Fruit fly (Drosophila melanogaster) whole organism, embryonic: ENCODE results near the gene LSm3.

ENCODE experiments used
- Atf3 ChIP-seq: fragments of 200-800 bp; sonication (Bioruptor generic); optimal IDR thresholded peaks from 3 replicates; lab custom pipeline; 2016; ENCODE audit warnings: missing biosample characterization, missing genetic modification characterization
- BEAF-32 ChIP-seq: fragments of 200-800 bp; sonication (Bioruptor generic); optimal IDR thresholded peaks from 3 replicates; lab custom pipeline; 2017; ENCODE audit warnings: missing biosample characterization, missing genetic modification characterization, mild to moderate bottlenecking, moderate library complexity, missing genetic modification reagents
- CG10543 ChIP-seq: fragments of 200-800 bp; sonication (Bioruptor generic); optimal IDR thresholded peaks from 3 replicates; lab custom pipeline; 2017; ENCODE audit warnings: missing biosample characterization, mild to moderate bottlenecking, missing genetic modification characterization, moderate library complexity
- CG11504 ChIP-seq: fragments of 200-800 bp; sonication (Bioruptor generic); optimal IDR thresholded peaks from 3 replicates; lab custom pipeline; 2019; ENCODE audit warnings: missing biosample characterization, mild to moderate bottlenecking, missing genetic modification characterization, moderate library complexity
- CG12299 ChIP-seq: fragments of 200-800 bp; sonication (Bioruptor generic); optimal IDR thresholded peaks from 2 replicates; lab custom pipeline; 2018; ENCODE audit warnings: missing biosample characterization, mild to moderate bottlenecking, missing genetic modification characterization
- CG14014 ChIP-seq: fragments of 200-800 bp; sonication (Bioruptor generic); IDR thresholded peaks from 2 replicates; pipeline ENCODE4 v1.3.6; 2022; ENCODE audit warnings: missing biosample characterization, missing genetic modification characterization
- CG14667 ChIP-seq: fragments of 200-800 bp; sonication (Bioruptor generic); IDR thresholded peaks from 2 replicates; pipeline ENCODE4 v1.3.6; 2022; ENCODE audit warnings: missing biosample characterization, missing genetic modification characterization
- CG17361 ChIP-seq: fragments of 200-800 bp; sonication (Bioruptor generic); IDR thresholded peaks from 3 replicates; pipeline ENCODE4 v1.3.6; 2022; ENCODE audit warnings: missing biosample characterization, missing genetic modification characterization
- CG2116 ChIP-seq: fragments of 200-800 bp; sonication (Bioruptor generic); optimal IDR thresholded peaks from 3 replicates; lab custom pipeline; 2018; ENCODE audit warnings: missing biosample characterization, mild to moderate bottlenecking, missing genetic modification characterization
- CG31441 ChIP-seq: fragments of 200-800 bp; sonication (Bioruptor generic); IDR thresholded peaks from 2 replicates; pipeline ENCODE4 v1.3.6; 2022; ENCODE audit warnings: missing biosample characterization, missing genetic modification characterization
- CG4328 ChIP-seq: fragments of 200-800 bp; sonication (Bioruptor generic); optimal IDR thresholded peaks from 3 replicates; lab custom pipeline; 2017; ENCODE audit warnings: missing biosample characterization, missing genetic modification reagents, missing genetic modification characterization
- CG4424 ChIP-seq: fragments of 200-800 bp; sonication (Bioruptor generic); optimal IDR thresholded peaks from 3 replicates; lab custom pipeline; 2016; ENCODE audit warnings: missing biosample characterization, missing genetic modification characterization
- CG6272 ChIP-seq: fragments of 200-800 bp; sonication (Bioruptor generic); IDR thresholded peaks from 2 replicates; pipeline ENCODE4 v1.3.6; 2022; ENCODE audit warnings: missing biosample characterization, missing genetic modification characterization
- CG6791 ChIP-seq: fragments of 200-800 bp; sonication (Bioruptor generic); IDR thresholded peaks from 3 replicates; pipeline ENCODE4 v1.3.6; 2022; ENCODE audit warnings: missing biosample characterization, missing genetic modification characterization; ENCODE audit not compliant: partially characterized antibody
- CG7839 ChIP-seq: fragments of 200-800 bp; sonication (Bioruptor generic); optimal IDR thresholded peaks from 3 replicates; lab custom pipeline; 2018; ENCODE audit warnings: missing biosample characterization, mild to moderate bottlenecking, missing genetic modification characterization, moderate library complexity
- CG8359 ChIP-seq: fragments of 200-800 bp; sonication (Bioruptor generic); optimal IDR thresholded peaks from 2 replicates; lab custom pipeline; 2017; ENCODE audit warnings: missing biosample characterization, mild to moderate bottlenecking, missing genetic modification characterization, borderline replicate concordance
- CoRest ChIP-seq: fragments of 200-800 bp; sonication (Bioruptor generic); optimal IDR thresholded peaks from 3 replicates; lab custom pipeline; 2018; ENCODE audit warnings: missing biosample characterization, mild to moderate bottlenecking, missing genetic modification characterization, moderate library complexity
- Dfd ChIP-seq, 2 experiments: fragments of >200 bp; optimal IDR thresholded peaks; 2 replicates each; lab custom pipeline; 2017; ENCODE audit warnings: missing biosample characterization in 2 of 2, missing genetic modification characterization in 2 of 2
- Dp ChIP-seq: fragments of 200-800 bp; sonication (Bioruptor generic); optimal IDR thresholded peaks from 2 replicates; lab custom pipeline; 2018; ENCODE audit warnings: missing biosample characterization, mild to moderate bottlenecking, missing genetic modification characterization, moderate library complexity
- Drgx ChIP-seq: fragments of 200-800 bp; sonication (Bioruptor generic); IDR thresholded peaks from 2 replicates; pipeline ENCODE4 v1.3.6; 2022; ENCODE audit warnings: missing biosample characterization, missing genetic modification characterization
- H15 ChIP-seq: fragments of 200-800 bp; sonication (Bioruptor generic); IDR thresholded peaks from 3 replicates; pipeline ENCODE4 v1.3.6; 2022; ENCODE audit warnings: missing biosample characterization, missing genetic modification characterization
- Hr51 ChIP-seq, 2 experiments: fragments of 200-800 bp; sonication (Bioruptor generic); optimal IDR thresholded peaks; 2 replicates in 1 of 2; 3 replicates in 1 of 2; lab custom pipeline; 2016 to 2018; ENCODE audit warnings: missing biosample characterization in 2 of 2, missing genetic modification characterization in 2 of 2, mild to moderate bottlenecking in 1 of 2, moderate library complexity in 1 of 2
- Meics ChIP-seq: fragments of 200-800 bp; sonication (Bioruptor generic); optimal IDR thresholded peaks from 2 replicates; lab custom pipeline; 2017; ENCODE audit warnings: missing biosample characterization, mild to moderate bottlenecking, missing genetic modification characterization
- NFAT ChIP-seq: fragments of 200-800 bp; sonication (Bioruptor generic); IDR thresholded peaks from 2 replicates; pipeline ENCODE4 v1.3.6; 2022; ENCODE audit warnings: missing biosample characterization, missing genetic modification characterization
- PHDP ChIP-seq: fragments of 200-800 bp; sonication (Bioruptor generic); optimal IDR thresholded peaks from 3 replicates; lab custom pipeline; 2018; ENCODE audit warnings: missing biosample characterization, mild to moderate bottlenecking, missing genetic modification characterization, moderate library complexity
- Pdp1 ChIP-seq, 2 experiments: fragments of 200-800 bp; sonication (Bioruptor generic); optimal IDR thresholded peaks; 3 replicates each; lab custom pipeline; 2016; ENCODE audit warnings: missing biosample characterization in 2 of 2, missing genetic modification characterization in 2 of 2, mild to moderate bottlenecking in 1 of 2, moderate library complexity in 1 of 2
- amos ChIP-seq: fragments of 200-800 bp; sonication (Bioruptor generic); IDR thresholded peaks from 2 replicates; pipeline ENCODE4 v1.3.6; 2022; ENCODE audit warnings: missing biosample characterization, missing genetic modification characterization; ENCODE audit not compliant: partially characterized antibody
- az2 ChIP-seq: fragments of 200-800 bp; sonication (Bioruptor generic); optimal IDR thresholded peaks from 3 replicates; lab custom pipeline; 2016; ENCODE audit warnings: missing biosample characterization, missing genetic modification characterization
- chinmo ChIP-seq: fragments of 200-800 bp; sonication (Bioruptor generic); IDR thresholded peaks from 4 replicates; pipeline ENCODE4 v1.3.6; 2022; ENCODE audit warnings: missing biosample characterization, missing genetic modification characterization; ENCODE audit not compliant: partially characterized antibody
- crol ChIP-seq: fragments of 200-800 bp; sonication (Bioruptor generic); IDR thresholded peaks from 2 replicates; pipeline ENCODE4 v1.3.6; 2022; ENCODE audit warnings: missing biosample characterization, missing genetic modification characterization
- cwo ChIP-seq: fragments of 200-800 bp; sonication (Bioruptor generic); optimal IDR thresholded peaks from 3 replicates; lab custom pipeline; 2017; ENCODE audit warnings: missing biosample characterization, missing genetic modification characterization, mild to moderate bottlenecking, moderate library complexity, missing genetic modification reagents
- dmrt99B ChIP-seq: fragments of 200-800 bp; sonication (Bioruptor generic); optimal IDR thresholded peaks from 2 replicates; lab custom pipeline; 2018; ENCODE audit warnings: missing biosample characterization, mild to moderate bottlenecking, missing genetic modification characterization, moderate library complexity
- ftz-f1 ChIP-seq: fragments of 200-800 bp; sonication (Bioruptor generic); optimal IDR thresholded peaks from 2 replicates; lab custom pipeline; 2016; ENCODE audit warnings: missing biosample characterization, missing genetic modification characterization
- gfzf ChIP-seq: fragments of 200-800 bp; sonication (Bioruptor generic); optimal IDR thresholded peaks from 2 replicates; lab custom pipeline; 2016; ENCODE audit warnings: missing biosample characterization, mild to moderate bottlenecking, missing genetic modification characterization, moderate library complexity
- lola ChIP-seq, 3 experiments: fragments of >200 bp in 2 of 3; fragments of 200-800 bp in 1 of 3; sonication (Bioruptor generic) in 1 of 3; optimal IDR thresholded peaks; 2 replicates each; lab custom pipeline; 2017 to 2019; ENCODE audit warnings: missing biosample characterization in 3 of 3, missing genetic modification characterization in 3 of 3, mild to moderate bottlenecking in 1 of 3, moderate library complexity in 1 of 3
- mam ChIP-seq: fragments of 200-800 bp; sonication (Bioruptor generic); optimal IDR thresholded peaks from 3 replicates; lab custom pipeline; 2016; ENCODE audit warnings: missing biosample characterization, missing genetic modification characterization
- mirr ChIP-seq: fragments of 200-800 bp; sonication (Bioruptor generic); optimal IDR thresholded peaks from 3 replicates; lab custom pipeline; 2018; ENCODE audit warnings: missing biosample characterization, mild to moderate bottlenecking, missing genetic modification characterization
- nau ChIP-seq: fragments of 200-800 bp; sonication (Bioruptor generic); optimal IDR thresholded peaks from 3 replicates; lab custom pipeline; 2017; ENCODE audit warnings: missing biosample characterization, mild to moderate bottlenecking, missing genetic modification characterization, missing genetic modification reagents
- psq ChIP-seq: fragments of 200-800 bp; sonication (Bioruptor generic); optimal IDR thresholded peaks from 2 replicates; lab custom pipeline; 2017; ENCODE audit warnings: missing biosample characterization, missing genetic modification characterization
- sc ChIP-seq, 3 experiments: fragments of >200 bp in 2 of 3; fragments of 200-800 bp in 1 of 3; sonication (Bioruptor generic) in 1 of 3; optimal IDR thresholded peaks; 2 replicates in 2 of 3; 3 replicates in 1 of 3; lab custom pipeline; 2017; ENCODE audit warnings: mild to moderate bottlenecking in 1 of 3, missing biosample characterization in 1 of 3, missing genetic modification characterization in 1 of 3, missing genetic modification reagents in 1 of 3
- sd ChIP-seq: fragments of 200-800 bp; sonication (Bioruptor generic); optimal IDR thresholded peaks from 3 replicates; lab custom pipeline; 2018; ENCODE audit warnings: missing biosample characterization, mild to moderate bottlenecking, missing genetic modification characterization, moderate library complexity
- sisA ChIP-seq: fragments of 200-800 bp; sonication (Bioruptor generic); IDR thresholded peaks from 2 replicates; pipeline ENCODE4 v1.3.6; 2022; ENCODE audit warnings: missing biosample characterization, missing genetic modification characterization
- tgo ChIP-seq: fragments of 200-800 bp; sonication (Bioruptor generic); IDR thresholded peaks from 3 replicates; pipeline ENCODE4 v1.3.6; 2022; ENCODE audit warnings: missing biosample characterization, missing genetic modification characterization
- vvl ChIP-seq: fragments of 200-800 bp; sonication (Bioruptor generic); IDR thresholded peaks from 2 replicates; pipeline ENCODE4 v1.3.6; 2022; ENCODE audit warnings: missing biosample characterization, missing genetic modification characterization

The LSm3 gene

dm6 chr3R:24025715-24026467 lies 29.8 kb downstream of the LSm3 start (continued):
- TF ChIP-seq NFAT (no peak), CG11504 (peak; percentile 66), psq (no peak), tgo (GFP tag; lab: Robert Waterston, UW) (peak; percentile 54), Hr51 (GFP tag; optimal IDR thresholded peaks at IDR 0.05; lab: Kevin White, UChicago) (peak in 1 of 2 experiments; percentile 62), BEAF-32 (GFP tag; lab: Kevin White, UChicago) (no peak), sc (optimal IDR thresholded peaks at IDR 0.05; lab: Kevin White, UChicago) (no peak), sc (GFP tag; optimal IDR thresholded peaks at IDR 0.05; lab: Kevin White, UChicago) (no peak), Pdp1 (GFP tag; optimal IDR thresholded peaks at IDR 0.05; lab: Kevin White, UChicago) (peak in 1 of 2 experiments; percentile 51), Drgx (GFP tag; lab: Robert Waterston, UW) (0 out of 2 replicates have a peak, but pooled peaks have one; percentile 31), CG6791 (GFP tag; lab: Robert Waterston, UW) (no peak), Dfd (GFP tag; optimal IDR thresholded peaks at IDR 0.05; lab: Kevin White, UChicago) (no peak), H15 (no peak), CG14014 (GFP tag; lab: Robert Waterston, UW) (peak; percentile 36; the same call in 1 of the 2 replicates), PHDP (peak; percentile 36), CG8359 (GFP tag; lab: Kevin White, UChicago) (no peak), mam (GFP tag; lab: Kevin White, UChicago) (peak; percentile 11), Dp (GFP tag; lab: Kevin White, UChicago) (no peak), CG4424 (peak; percentile 35), az2 (GFP tag; lab: Kevin White, UChicago) (peak; percentile 13), CG17361 (peak; percentile 49; the same call in 2 of the 3 replicates), CG12299 (tag; lab: Kevin White, UChicago) (no peak), CG31441 (GFP tag; lab: Robert Waterston, UW) (peak; percentile 51), sisA (no peak), CG14667 (GFP tag; lab: Robert Waterston, UW) (no peak), gfzf (GFP tag; lab: Kevin White, UChicago) (no peak), vvl (peak; percentile 58), CoRest (peak; percentile 22), CG6272 (GFP tag; lab: Robert Waterston, UW) (no peak), Meics (GFP tag; lab: Kevin White, UChicago) (peak; percentile 9), dmrt99B (tag; lab: Kevin White, UChicago) (peak; percentile 54), Atf3 (GFP tag; lab: Kevin White, UChicago) (peak; percentile 34), CG2116 (GFP tag; lab: Kevin White, UChicago) (no peak), CG7839 (tag; lab: Kevin White, UChicago) (peak; percentile 69), mirr (no peak)

DNA sequence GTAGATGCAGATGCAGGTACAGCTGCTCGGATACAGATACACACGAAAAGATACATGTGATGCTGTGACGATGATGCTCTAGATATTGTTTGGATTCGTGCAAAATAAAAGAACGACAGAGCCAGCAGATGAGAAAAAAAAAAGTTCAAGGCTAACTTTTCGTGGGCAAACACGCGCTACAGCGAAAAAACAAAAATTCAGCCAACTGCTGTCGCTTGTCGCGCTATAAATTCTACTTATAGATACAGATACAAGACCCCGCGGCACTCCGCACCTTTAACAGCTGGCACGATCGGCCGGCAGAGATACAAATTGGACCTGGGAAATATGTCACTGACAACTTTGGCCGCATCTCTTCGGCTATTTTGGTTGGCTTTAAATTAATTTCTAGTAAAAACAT lies 30.4 kb downstream of the LSm3 start:
- TF ChIP-seq ftz-f1 (peak; percentile 66), lola (GFP tag; optimal IDR thresholded peaks at IDR 0.05; lab: Kevin White, UChicago) (no peak), chinmo (GFP tag; lab: Robert Waterston, UW) (0 out of 4 replicates have a peak, but pooled peaks have one; percentile 41), amos (GFP tag; lab: Robert Waterston, UW) (0 out of 2 replicates have a peak, but pooled peaks have one; percentile 8), nau (GFP tag; lab: Kevin White, UChicago) (peak; percentile 78), CG10543 (peak; percentile 68), cwo (GFP tag; lab: Kevin White, UChicago) (peak; percentile 51), CG4328 (GFP tag; lab: Kevin White, UChicago) (no peak), crol (GFP tag; lab: Robert Waterston, UW) (peak; percentile 48), sd (tag; lab: Kevin White, UChicago) (peak; percentile 71)
